Fruit fly (Drosophila melanogaster): ENCODE data around the gene CG32024.

Gene CG32024

DNA sequence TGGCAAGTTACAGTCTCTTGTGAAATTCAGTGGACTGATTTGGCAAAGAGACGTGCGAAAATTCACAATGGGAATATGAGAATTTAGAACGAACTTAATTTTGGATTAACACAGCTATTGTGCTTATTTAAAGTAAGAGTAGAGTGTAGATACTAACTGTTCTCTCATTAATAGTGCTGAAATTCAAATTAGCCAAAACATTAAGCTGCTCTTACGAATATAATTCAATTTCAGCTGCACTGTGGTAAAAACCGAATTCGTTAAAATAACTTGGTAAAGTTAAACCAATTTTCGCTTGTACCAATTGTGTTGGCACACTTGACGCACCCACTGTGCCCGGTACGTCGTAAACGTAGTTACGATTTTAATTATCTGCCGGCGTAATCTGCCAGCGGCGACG lies 39.5 kb upstream of the CG32024 start (continued):
- TF ChIP-seq D19B (GFP tag; optimal IDR thresholded peaks at IDR 0.05) (peak; percentile 11), her (GFP tag; optimal IDR thresholded peaks at IDR 0.05) (peak; percentile 42), peb (GFP tag; IDR thresholded peaks at IDR 0.05) (no peak), CG1603 (tag; optimal IDR thresholded peaks at IDR 0.05) (peak; percentile 15), pnt (GFP tag; optimal IDR thresholded peaks at IDR 0.05) (no peak), chinmo (GFP tag; IDR thresholded peaks at IDR 0.05; ENCODE audit: partially characterized antibody) (no peak), Nf-YC (tag; optimal IDR thresholded peaks at IDR 0.05) (no peak), sima (GFP tag; optimal IDR thresholded peaks at IDR 0.05) (no peak), caup (GFP tag; optimal IDR thresholded peaks at IDR 0.05; ENCODE audit: severe bottlenecking) (peak; percentile 37), Mrtf (GFP tag; IDR thresholded peaks at IDR 0.05) (no peak), CG4404 (GFP tag; IDR thresholded peaks at IDR 0.05) (no peak), CG3995 (GFP tag; optimal IDR thresholded peaks at IDR 0.05) (no peak), H15 (GFP tag; IDR thresholded peaks at IDR 0.05) (no peak), Adf1 (GFP tag; IDR thresholded peaks at IDR 0.05) (peak; percentile 59), lilli (GFP tag; optimal IDR thresholded peaks at IDR 0.05) (peak; percentile 68), lov (optimal IDR thresholded peaks at IDR 0.05) (no peak), lov (GFP tag; IDR thresholded peaks at IDR 0.05) (no peak), Hand (GFP tag; optimal IDR thresholded peaks at IDR 0.05) (peak; percentile 39), CG7372 (GFP tag; IDR thresholded peaks at IDR 0.05) (0 out of 2 replicates have a peak, but pooled peaks have one; percentile 10), bcd (GFP tag; optimal IDR thresholded peaks at IDR 0.05) (peak; percentile 54), Doc3 (GFP tag; IDR thresholded peaks at IDR 0.05; ENCODE audit: partially characterized antibody) (no peak), croc (GFP tag; conservative IDR thresholded peaks at IDR 0.05) (no peak), CG4730 (GFP tag; IDR thresholded peaks at IDR 0.05) (no peak), CG17361 (GFP tag; IDR thresholded peaks at IDR 0.05) (peak; percentile 45; the same call in 2 of the 3 replicates), CG1832 (GFP tag; optimal IDR thresholded peaks at IDR 0.05) (no peak), Gsc (GFP tag; IDR thresholded peaks at IDR 0.05) (no peak), Hr51 (GFP tag; optimal IDR thresholded peaks at IDR 0.05) (peak in 1 of 2 experiments; percentile 44), CG10321 (GFP tag; IDR thresholded peaks at IDR 0.05) (no peak), CG12942 (GFP tag; optimal IDR thresholded peaks at IDR 0.05) (no peak), cwo (GFP tag; optimal IDR thresholded peaks at IDR 0.05) (peak; percentile 58), bsh (GFP tag; optimal IDR thresholded peaks at IDR 0.05) (peak in 1 of 2 experiments; percentile 41), Hr3 (GFP tag; optimal IDR thresholded peaks at IDR 0.05) (no peak), CG31224 (GFP tag; IDR thresholded peaks at IDR 0.05) (no peak), CG17829 (tag; optimal IDR thresholded peaks at IDR 0.05) (no peak), Rfx (GFP tag; IDR thresholded peaks at IDR 0.05) (peak; percentile 71), slou (GFP tag; optimal IDR thresholded peaks at IDR 0.05) (no peak), Oli (tag; optimal IDR thresholded peaks at IDR 0.05) (peak; percentile 7), nau (GFP tag; optimal IDR thresholded peaks at IDR 0.05) (peak; percentile 25), maf-S (GFP tag; optimal IDR thresholded peaks at IDR 0.05) (peak; percentile 34), h (optimal IDR thresholded peaks at IDR 0.05) (no peak), CG17359 (tag; optimal IDR thresholded peaks at IDR 0.05) (peak; percentile 14), CG18262 (tag; optimal IDR thresholded peaks at IDR 0.05) (peak; percentile 18), Dref (GFP tag; IDR thresholded peaks at IDR 0.05) (no peak), Nf-YB (GFP tag; optimal IDR thresholded peaks at IDR 0.05) (no peak), wor (GFP tag; IDR thresholded peaks at IDR 0.05) (no peak), crp (GFP tag; optimal IDR thresholded peaks at IDR 0.05) (no peak), CG32772 (GFP tag; IDR thresholded peaks at IDR 0.05) (no peak), CG43689 (GFP tag; IDR thresholded peaks at IDR 0.05) (no peak), jing (GFP tag; optimal IDR thresholded peaks at IDR 0.05) (no peak), CG16815 (GFP tag; optimal IDR thresholded peaks at IDR 0.05) (peak; percentile 46), CG4328 (GFP tag; optimal IDR thresholded peaks at IDR 0.05) (no peak), tgo (GFP tag; IDR thresholded peaks at IDR 0.05) (peak; percentile 24; the same call in 2 of the 3 replicates)

All from whole organism, embryonic.